Fruit fly (Drosophila melanogaster): ENCODE data around the gene Pur-alpha.

DNA sequence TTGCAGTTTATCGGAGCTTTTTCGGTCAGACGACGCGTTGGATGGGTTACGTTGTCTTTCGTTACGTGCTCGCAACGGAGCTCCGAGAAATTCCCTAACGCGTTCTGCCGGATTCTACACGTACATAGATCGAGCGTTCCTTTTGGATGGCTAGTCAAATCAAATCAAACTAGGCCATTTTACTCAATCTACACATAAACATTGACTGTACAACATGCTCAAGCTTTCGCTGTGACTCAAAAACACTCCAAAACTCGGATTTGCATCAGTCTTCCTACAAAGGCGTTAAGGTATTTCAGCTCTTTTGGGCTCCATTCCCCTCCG lies at the start of gene Pur-alpha:
- no peak for TF ChIP-seq CG8478 (optimal IDR thresholded peaks at IDR 0.05)
- TF ChIP-seq CTCF (optimal IDR thresholded peaks at IDR 0.05), result peak in 1 of 2 experiments; percentile 1
